Fruit fly (Drosophila melanogaster) whole organism, embryonic: ENCODE measurements around the gene CG5043.

Source experiments
- Abd-B ChIP-seq: fragments of 200-800 bp; sonication (Bioruptor generic); optimal IDR thresholded peaks from 2 replicates; lab custom pipeline; 2018; ENCODE audit warnings: missing biosample characterization, mild to moderate bottlenecking, missing genetic modification characterization, moderate library complexity
- Adf1 ChIP-seq: fragments of 200-800 bp; sonication (Bioruptor generic); IDR thresholded peaks from 2 replicates; pipeline ENCODE4 v1.3.6; 2022; ENCODE audit warnings: missing biosample characterization, missing genetic modification characterization
- Atf3 ChIP-seq: fragments of 200-800 bp; sonication (Bioruptor generic); optimal IDR thresholded peaks from 3 replicates; lab custom pipeline; 2016; ENCODE audit warnings: missing biosample characterization, missing genetic modification characterization
- B-H1 ChIP-seq: fragments of 200-800 bp; sonication (Bioruptor generic); IDR thresholded peaks from 3 replicates; pipeline ENCODE4 v1.3.6; 2022; ENCODE audit warnings: missing biosample characterization, missing genetic modification characterization
- C15 ChIP-seq: fragments of 200-800 bp; sonication (Bioruptor generic); IDR thresholded peaks from 3 replicates; pipeline ENCODE4 v1.3.6; 2022; ENCODE audit warnings: missing biosample characterization, missing genetic modification characterization
- CG10209 ChIP-seq: fragments of 200-800 bp; sonication (Bioruptor generic); optimal IDR thresholded peaks from 3 replicates; lab custom pipeline; 2017; ENCODE audit warnings: missing biosample characterization, mild to moderate bottlenecking, missing genetic modification characterization, missing genetic modification reagents
- CG10462 ChIP-seq: fragments of 200-800 bp; sonication (Bioruptor generic); optimal IDR thresholded peaks from 2 replicates; lab custom pipeline; 2016; ENCODE audit warnings: missing biosample characterization, missing genetic modification characterization
- CG11085 ChIP-seq: fragments of 200-800 bp; sonication (Bioruptor generic); IDR thresholded peaks from 2 replicates; pipeline ENCODE4 v1.3.6; 2022; ENCODE audit warnings: missing biosample characterization, missing genetic modification characterization
- CG1233 ChIP-seq: fragments of 200-800 bp; sonication (Bioruptor generic); optimal IDR thresholded peaks from 4 replicates; lab custom pipeline; 2018; ENCODE audit warnings: missing biosample characterization, mild to moderate bottlenecking, missing genetic modification characterization
- CG12391 ChIP-seq: fragments of 200-800 bp; sonication (Bioruptor generic); optimal IDR thresholded peaks from 3 replicates; lab custom pipeline; 2018; ENCODE audit warnings: missing biosample characterization, mild to moderate bottlenecking, missing genetic modification characterization, moderate library complexity
- CG12769 ChIP-seq: fragments of 200-800 bp; sonication (Bioruptor generic); optimal IDR thresholded peaks from 2 replicates; lab custom pipeline; 2019; ENCODE audit warnings: missing biosample characterization, mild to moderate bottlenecking, missing genetic modification characterization, moderate library complexity
- CG14710 ChIP-seq: fragments of 200-800 bp; sonication (Bioruptor generic); optimal IDR thresholded peaks from 3 replicates; lab custom pipeline; 2019; ENCODE audit warnings: missing biosample characterization, mild to moderate bottlenecking, missing genetic modification characterization, moderate library complexity
- CG15011 ChIP-seq: fragments of 200-800 bp; sonication (Bioruptor generic); optimal IDR thresholded peaks from 3 replicates; lab custom pipeline; 2018; ENCODE audit warnings: missing biosample characterization, mild to moderate bottlenecking, missing genetic modification characterization
- CG15269 ChIP-seq: fragments of 200-800 bp; sonication (Bioruptor generic); optimal IDR thresholded peaks from 2 replicates; lab custom pipeline; 2018; ENCODE audit warnings: missing biosample characterization, mild to moderate bottlenecking, missing genetic modification characterization, moderate library complexity
- CG2116 ChIP-seq: fragments of 200-800 bp; sonication (Bioruptor generic); optimal IDR thresholded peaks from 3 replicates; lab custom pipeline; 2018; ENCODE audit warnings: missing biosample characterization, mild to moderate bottlenecking, missing genetic modification characterization
- CG2678 ChIP-seq: fragments of 200-800 bp; sonication (Bioruptor generic); optimal IDR thresholded peaks from 3 replicates; lab custom pipeline; 2019; ENCODE audit warnings: missing biosample characterization, mild to moderate bottlenecking, missing genetic modification characterization, moderate library complexity
- CG3281 ChIP-seq: fragments of 200-800 bp; sonication (Bioruptor generic); optimal IDR thresholded peaks from 3 replicates; lab custom pipeline; 2017; ENCODE audit warnings: missing biosample characterization, mild to moderate bottlenecking, missing genetic modification characterization
- CG34376 ChIP-seq: fragments of 200-800 bp; sonication (Bioruptor generic); optimal IDR thresholded peaks from 2 replicates; lab custom pipeline; 2018; ENCODE audit warnings: missing biosample characterization, mild to moderate bottlenecking, missing genetic modification characterization
- CG34422 ChIP-seq: fragments of 200-800 bp; sonication (Bioruptor generic); IDR thresholded peaks from 3 replicates; pipeline ENCODE4 v1.3.6; 2022; ENCODE audit warnings: missing biosample characterization, missing genetic modification characterization
- CG6791 ChIP-seq: fragments of 200-800 bp; sonication (Bioruptor generic); IDR thresholded peaks from 3 replicates; pipeline ENCODE4 v1.3.6; 2022; ENCODE audit warnings: missing biosample characterization, missing genetic modification characterization; ENCODE audit not compliant: partially characterized antibody
- CHES-1-like ChIP-seq: fragments of 200-800 bp; sonication (Bioruptor generic); optimal IDR thresholded peaks from 2 replicates; lab custom pipeline; 2016; ENCODE audit warnings: missing biosample characterization, missing genetic modification characterization
- Dbx ChIP-seq: fragments of 200-800 bp; sonication (Bioruptor generic); IDR thresholded peaks from 3 replicates; pipeline ENCODE4 v1.3.6; 2022; ENCODE audit warnings: missing biosample characterization, missing genetic modification characterization
- Dip3 ChIP-seq: fragments of 200-800 bp; sonication (Bioruptor generic); optimal IDR thresholded peaks from 3 replicates; lab custom pipeline; 2016; ENCODE audit warnings: missing biosample characterization, missing genetic modification characterization
- HLH54F ChIP-seq: fragments of 200-800 bp; sonication (Bioruptor generic); optimal IDR thresholded peaks from 3 replicates; lab custom pipeline; 2016; ENCODE audit warnings: missing biosample characterization, missing genetic modification characterization
- Hsf ChIP-seq: fragments of 200-800 bp; sonication (Bioruptor generic); optimal IDR thresholded peaks from 3 replicates; lab custom pipeline; 2016; ENCODE audit warnings: missing biosample characterization, missing genetic modification characterization
- Myb ChIP-seq: fragments of 200-800 bp; sonication (Bioruptor generic); optimal IDR thresholded peaks from 2 replicates; lab custom pipeline; 2016; ENCODE audit warnings: missing biosample characterization, missing genetic modification characterization
- NK7.1 ChIP-seq: fragments of 200-800 bp; sonication (Bioruptor generic); optimal IDR thresholded peaks from 3 replicates; lab custom pipeline; 2016; ENCODE audit warnings: missing biosample characterization, missing genetic modification characterization
- Side ChIP-seq: fragments of 200-800 bp; sonication (Bioruptor generic); optimal IDR thresholded peaks from 2 replicates; lab custom pipeline; 2016; ENCODE audit warnings: missing biosample characterization, missing genetic modification characterization
- Sry-δ ChIP-seq: fragments of 200-800 bp; sonication (Bioruptor generic); optimal IDR thresholded peaks from 2 replicates; lab custom pipeline; 2016; ENCODE audit warnings: missing biosample characterization, missing genetic modification characterization
- Vsx1 ChIP-seq: fragments of 200-800 bp; sonication (Bioruptor generic); optimal IDR thresholded peaks from 2 replicates; lab custom pipeline; 2017; ENCODE audit warnings: missing biosample characterization, mild to moderate bottlenecking, missing genetic modification characterization, missing genetic modification reagents
- bcd ChIP-seq: fragments of 200-800 bp; sonication (Bioruptor generic); optimal IDR thresholded peaks from 2 replicates; lab custom pipeline; 2017; ENCODE audit warnings: missing biosample characterization, mild to moderate bottlenecking, missing genetic modification characterization
- bigmax ChIP-seq: fragments of 200-800 bp; sonication (Bioruptor generic); optimal IDR thresholded peaks from 2 replicates; lab custom pipeline; 2018; ENCODE audit warnings: missing biosample characterization, mild to moderate bottlenecking, missing genetic modification characterization
- cato ChIP-seq: fragments of 200-800 bp; sonication (Bioruptor generic); optimal IDR thresholded peaks from 2 replicates; lab custom pipeline; 2016; ENCODE audit warnings: missing biosample characterization, missing genetic modification characterization, borderline replicate concordance
- chinmo ChIP-seq: fragments of 200-800 bp; sonication (Bioruptor generic); IDR thresholded peaks from 4 replicates; pipeline ENCODE4 v1.3.6; 2022; ENCODE audit warnings: missing biosample characterization, missing genetic modification characterization; ENCODE audit not compliant: partially characterized antibody
- chn ChIP-seq: fragments of 200-800 bp; sonication (Bioruptor generic); optimal IDR thresholded peaks from 2 replicates; lab custom pipeline; 2016; ENCODE audit warnings: missing biosample characterization, missing genetic modification characterization
- crc ChIP-seq: fragments of 200-800 bp; sonication (Bioruptor generic); optimal IDR thresholded peaks from 2 replicates; lab custom pipeline; 2016; ENCODE audit warnings: missing biosample characterization, missing genetic modification characterization
- dpn ChIP-seq, 2 experiments: fragments of 200-800 bp; sonication (Bioruptor generic); optimal IDR thresholded peaks; 3 replicates each; lab custom pipeline; 2016; ENCODE audit warnings: missing biosample characterization in 2 of 2, missing genetic modification characterization in 2 of 2
- eyg ChIP-seq: fragments of 200-800 bp; sonication (Bioruptor generic); optimal IDR thresholded peaks from 3 replicates; lab custom pipeline; 2016; ENCODE audit warnings: missing biosample characterization, missing genetic modification characterization
- fru ChIP-seq: fragments of >200 bp; optimal IDR thresholded peaks from 2 replicates; lab custom pipeline; 2017
- fu2 ChIP-seq: fragments of 200-800 bp; sonication (Bioruptor generic); optimal IDR thresholded peaks from 2 replicates; lab custom pipeline; 2016; ENCODE audit warnings: missing biosample characterization, missing genetic modification characterization
- insv ChIP-seq, 2 experiments: fragments of 200-800 bp; sonication (Bioruptor generic); optimal IDR thresholded peaks; 3 replicates each; lab custom pipeline; 2016 to 2018; ENCODE audit warnings: missing biosample characterization in 2 of 2, missing genetic modification characterization in 2 of 2
- lmd ChIP-seq: fragments of 200-800 bp; sonication (Bioruptor generic); IDR thresholded peaks from 2 replicates; pipeline ENCODE4 v1.3.6; 2022; ENCODE audit warnings: missing biosample characterization, missing genetic modification characterization
- luna ChIP-seq: fragments of 200-800 bp; sonication (Bioruptor generic); optimal IDR thresholded peaks from 2 replicates; lab custom pipeline; 2016; ENCODE audit warnings: missing biosample characterization, missing genetic modification characterization
- mirr ChIP-seq: fragments of 200-800 bp; sonication (Bioruptor generic); optimal IDR thresholded peaks from 3 replicates; lab custom pipeline; 2018; ENCODE audit warnings: missing biosample characterization, mild to moderate bottlenecking, missing genetic modification characterization
- pnt ChIP-seq: fragments of 200-800 bp; sonication (Bioruptor generic); optimal IDR thresholded peaks from 3 replicates; lab custom pipeline; 2016; ENCODE audit warnings: missing biosample characterization, missing genetic modification characterization
- pzg ChIP-seq: fragments of 200-800 bp; sonication (Bioruptor generic); optimal IDR thresholded peaks from 3 replicates; lab custom pipeline; 2018; ENCODE audit warnings: missing biosample characterization, mild to moderate bottlenecking, missing genetic modification characterization, moderate library complexity
- schlank ChIP-seq: fragments of 200-800 bp; sonication (Bioruptor generic); optimal IDR thresholded peaks from 2 replicates; lab custom pipeline; 2018; ENCODE audit warnings: missing biosample characterization, mild to moderate bottlenecking, missing genetic modification characterization
- scrt ChIP-seq: fragments of 200-800 bp; sonication (Bioruptor generic); optimal IDR thresholded peaks from 2 replicates; lab custom pipeline; 2018; ENCODE audit warnings: missing biosample characterization, mild to moderate bottlenecking, missing genetic modification characterization, moderate library complexity
- sd ChIP-seq: fragments of 200-800 bp; sonication (Bioruptor generic); optimal IDR thresholded peaks from 3 replicates; lab custom pipeline; 2018; ENCODE audit warnings: missing biosample characterization, mild to moderate bottlenecking, missing genetic modification characterization, moderate library complexity
- slou ChIP-seq: fragments of 200-800 bp; sonication (Bioruptor generic); optimal IDR thresholded peaks from 3 replicates; lab custom pipeline; 2016; ENCODE audit warnings: missing biosample characterization, missing genetic modification characterization
- zf30C ChIP-seq: fragments of 200-800 bp; sonication (Bioruptor generic); optimal IDR thresholded peaks from 3 replicates; lab custom pipeline; 2018; ENCODE audit warnings: missing biosample characterization, mild to moderate bottlenecking, missing genetic modification characterization

Gene CG5043

dm6 chr2L:17470630-17471029, 37.0 kb downstream of the CG5043 start:
- TF ChIP-seq eyg (peak; percentile 66), schlank (tag; lab: Kevin White, UChicago) (peak; percentile 86), scrt (GFP tag; lab: Kevin White, UChicago) (peak; percentile 58), CG12769 (tag; lab: Kevin White, UChicago) (peak; percentile 91), CG6791 (GFP tag; lab: Robert Waterston, UW) (no peak), Abd-B (GFP tag; lab: Kevin White, UChicago) (no peak), zf30C (GFP tag; lab: Kevin White, UChicago) (no peak), HLH54F (peak; percentile 2), Hsf (GFP tag; lab: Kevin White, UChicago) (peak; percentile 17), sd (tag; lab: Kevin White, UChicago) (peak; percentile 59), CG3281 (GFP tag; lab: Kevin White, UChicago) (peak; percentile 90), crc (GFP tag; lab: Kevin White, UChicago) (peak; percentile 60), pzg (GFP tag; lab: Kevin White, UChicago) (peak; percentile 2), Dbx (peak; percentile 83; the same call in 2 of the 3 replicates), CG2116 (GFP tag; lab: Kevin White, UChicago) (peak; percentile 13), mirr (GFP tag; lab: Kevin White, UChicago) (peak; percentile 62), CG2678 (tag; lab: Kevin White, UChicago) (peak; percentile 83), Myb (GFP tag; lab: Kevin White, UChicago) (peak; percentile 35), chinmo (no peak), Side (peak; percentile 15), CG1233 (GFP tag; lab: Kevin White, UChicago) (peak; percentile 64), B-H1 (GFP tag; lab: Robert Waterston, UW) (peak; percentile 19; the same call in 1 of the 3 replicates), bcd (GFP tag; lab: Kevin White, UChicago) (peak; percentile 55), chn (GFP tag; lab: Kevin White, UChicago) (no peak), slou (GFP tag; lab: Kevin White, UChicago) (peak; percentile 59), Sry-δ (GFP tag; lab: Kevin White, UChicago) (peak; percentile 14), Dip3 (GFP tag; lab: Kevin White, UChicago) (peak; percentile 49), CG14710 (tag; lab: Kevin White, UChicago) (no peak), Vsx1 (peak; percentile 33), Adf1 (peak; percentile 66), pnt (GFP tag; lab: Kevin White, UChicago) (peak; percentile 6), cato (no peak), CG10462 (GFP tag; lab: Kevin White, UChicago) (no peak), CG34422 (GFP tag; lab: Robert Waterston, UW) (peak; percentile 42; the same call in 1 of the 3 replicates), CG34376 (GFP tag; lab: Kevin White, UChicago) (peak; percentile 57), insv (GFP tag; optimal IDR thresholded peaks at IDR 0.05; lab: Kevin White, UChicago) (peak in 1 of 2 experiments; percentile 6), CG15269 (peak; percentile 56), luna (GFP tag; lab: Kevin White, UChicago) (peak; percentile 80), lmd (GFP tag; lab: Robert Waterston, UW) (no peak; the same call in 1 of the 2 replicates), fu2 (GFP tag; lab: Kevin White, UChicago) (peak; percentile 34), CG12391 (tag; lab: Kevin White, UChicago) (peak; percentile 9), NK7.1 (GFP tag; lab: Kevin White, UChicago) (peak; percentile 61), Atf3 (no peak), CHES-1-like (GFP tag; lab: Kevin White, UChicago) (peak; percentile 55), dpn (GFP tag; optimal IDR thresholded peaks at IDR 0.05; lab: Kevin White, UChicago) (peak in 1 of 2 experiments; percentile 80), bigmax (GFP tag; lab: Kevin White, UChicago) (no peak), C15 (peak; percentile 15; the same call in 1 of the 3 replicates), CG11085 (peak; percentile 26; the same call in 1 of the 2 replicates), CG10209 (GFP tag; lab: Kevin White, UChicago) (peak; percentile 72), fru (no peak), CG15011 (GFP tag; lab: Kevin White, UChicago) (peak; percentile 78)
